Worm (Caenorhabditis elegans) whole organism, L4 larva: Measurements from ENCODE around the gene Y53C12A.10.

Experiments
- D1046.2 ChIP-seq: fragments of 200-800 bp; sonication (Bioruptor generic); IDR thresholded peaks from 2 replicates; pipeline ENCODE4 v1.3.6; 2022; ENCODE audit warnings: missing genetic modification characterization, missing compliant biosample characterization
- F10B5.3 ChIP-seq: sonication (generic microtip); optimal IDR thresholded peaks from 2 replicates; lab custom pipeline; 2016; ENCODE audit warnings: mild to moderate bottlenecking, missing genetic modification characterization, missing compliant biosample characterization
- F37D6.2 ChIP-seq: sonication (generic microtip); optimal IDR thresholded peaks from 2 replicates; lab custom pipeline; 2016; ENCODE audit warnings: mild to moderate bottlenecking, missing genetic modification characterization, missing compliant biosample characterization
- F44E2.7 ChIP-seq: fragments of 200-800 bp; sonication (Bioruptor generic); IDR thresholded peaks from 2 replicates; pipeline ENCODE4 v2.1.2; 2022; ENCODE audit warnings: missing genetic modification characterization, missing compliant biosample characterization
- F49E8.2 ChIP-seq: sonication (generic microtip); optimal IDR thresholded peaks from 2 replicates; lab custom pipeline; 2016; ENCODE audit warnings: missing compliant biosample characterization, mild to moderate bottlenecking, missing genetic modification characterization, borderline replicate concordance
- R02D3.7 ChIP-seq: fragments of 150-350 bp; sonication (generic microtip); optimal IDR thresholded peaks from 3 replicates; lab custom pipeline; 2014; ENCODE audit warnings: missing biosample characterization, missing genetic modification characterization
- T20F7.1 ChIP-seq: fragments of 200-800 bp; sonication (Bioruptor generic); optimal IDR thresholded peaks from 2 replicates; lab custom pipeline; 2018; ENCODE audit warnings: mild to moderate bottlenecking, missing genetic modification characterization, missing compliant biosample characterization
- Y105C5A.15 ChIP-seq: fragments of 200-800 bp; sonication (Bioruptor generic); IDR thresholded peaks from 2 replicates; pipeline ENCODE4 v1.3.6; 2022; ENCODE audit warnings: missing genetic modification characterization, missing compliant biosample characterization
- Y48G9A.11 ChIP-seq: fragments of 200-800 bp; sonication (Bioruptor generic); IDR thresholded peaks from 2 replicates; pipeline ENCODE4 v1.3.6; 2022; ENCODE audit warnings: missing genetic modification reagents, missing genetic modification characterization, missing compliant biosample characterization
- Y5F2A.4 ChIP-seq: fragments of 200-800 bp; sonication (Bioruptor generic); optimal IDR thresholded peaks from 2 replicates; lab custom pipeline; 2018; ENCODE audit warnings: mild to moderate bottlenecking, missing genetic modification characterization, missing compliant biosample characterization
- ZK337.2 ChIP-seq: fragments of 200-800 bp; sonication (Bioruptor generic); IDR thresholded peaks from 2 replicates; pipeline ENCODE4 v1.3.6; 2022; ENCODE audit warnings: missing genetic modification reagents, missing genetic modification characterization, missing compliant biosample characterization
- aha-1 ChIP-seq: fragments of 150-350 bp; peaks from one replicate; lab custom pipeline; 2014; ENCODE audit warnings: missing biosample characterization, missing genetic modification characterization
- aly-2 ChIP-seq: sonication (generic microtip); optimal IDR thresholded peaks from 2 replicates; lab custom pipeline; 2018; ENCODE audit warnings: missing biosample characterization, missing genetic modification characterization
- ama-1 ChIP-seq: fragments of 150-350 bp; optimal IDR thresholded peaks from 2 replicates; lab custom pipeline; 2014; ENCODE audit warnings: inconsistent platforms, mixed read lengths
- attf-4 ChIP-seq: sonication (generic microtip); optimal IDR thresholded peaks from 3 replicates; lab custom pipeline; 2017; ENCODE audit warnings: missing biosample characterization, missing genetic modification characterization
- ceh-20 ChIP-seq: fragments of 200-800 bp; sonication (Bioruptor generic); IDR thresholded peaks from 2 replicates; pipeline ENCODE4 v1.3.6; 2022; ENCODE audit warnings: missing genetic modification reagents, missing genetic modification characterization, missing compliant biosample characterization
- ceh-32 ChIP-seq: sonication (generic microtip); optimal IDR thresholded peaks from 2 replicates; lab custom pipeline; 2016; ENCODE audit warnings: mild to moderate bottlenecking, missing genetic modification characterization, missing compliant biosample characterization; ENCODE audit not compliant: poor library complexity
- ceh-62 ChIP-seq: sonication (generic microtip); optimal IDR thresholded peaks from 2 replicates; lab custom pipeline; 2017; ENCODE audit warnings: missing biosample characterization, missing genetic modification characterization
- ces-1 ChIP-seq: fragments of 150-350 bp; sonication (generic microtip); optimal IDR thresholded peaks from 4 replicates; lab custom pipeline; 2014; ENCODE audit warnings: missing biosample characterization, missing genetic modification reagents, missing genetic modification characterization
- ctbp-1 ChIP-seq: fragments of 200-800 bp; sonication (Bioruptor generic); IDR thresholded peaks from 2 replicates; pipeline ENCODE4 v1.3.6; 2022; ENCODE audit warnings: missing genetic modification reagents, missing genetic modification characterization, missing compliant biosample characterization
- daf-16 ChIP-seq, 3 experiments: sonication (generic microtip); optimal IDR thresholded peaks; 2 replicates each; lab custom pipeline; 2016 to 2017; ENCODE audit warnings: missing genetic modification characterization in 3 of 3, missing genetic modification reagents in 3 of 3, mild to moderate bottlenecking in 2 of 3, missing compliant biosample characterization in 2 of 3, missing biosample characterization in 1 of 3, moderate library complexity in 1 of 3
- daf-19 ChIP-seq: fragments of 200-800 bp; sonication (Bioruptor generic); conservative IDR thresholded peaks from 2 replicates; pipeline ENCODE4 v1.3.6; 2022; ENCODE audit warnings: missing genetic modification characterization, missing compliant biosample characterization
- daf-8 ChIP-seq: fragments of 200-800 bp; sonication (Bioruptor generic); IDR thresholded peaks from 2 replicates; pipeline ENCODE4 v1.3.6; 2022; ENCODE audit warnings: missing genetic modification characterization, missing compliant biosample characterization
- dmd-8 ChIP-seq: fragments of 200-800 bp; sonication (Bioruptor generic); IDR thresholded peaks from 2 replicates; pipeline ENCODE4 v1.3.6; 2022; ENCODE audit warnings: missing genetic modification characterization, missing compliant biosample characterization
- egl-27 ChIP-seq: sonication (generic microtip); optimal IDR thresholded peaks from 3 replicates; lab custom pipeline; 2017; ENCODE audit warnings: missing biosample characterization, missing genetic modification reagents, missing genetic modification characterization
- hif-1 ChIP-seq, 2 experiments: sonication (generic microtip); optimal IDR thresholded peaks; 2 replicates each; lab custom pipeline; 2016 to 2017; ENCODE audit warnings: missing compliant biosample characterization in 2 of 2, missing genetic modification characterization in 2 of 2, missing genetic modification reagents in 2 of 2, missing genotype in 2 of 2, mild to moderate bottlenecking in 1 of 2
- hlh-30 ChIP-seq: sonication (generic microtip); optimal IDR thresholded peaks from 2 replicates; lab custom pipeline; 2017; ENCODE audit warnings: antibody characterized with exemption, mild to moderate bottlenecking, missing genetic modification characterization, missing compliant biosample characterization; ENCODE audit not compliant: insufficient read depth
- hmg-1.1 ChIP-seq: fragments of 200-800 bp; sonication (Bioruptor generic); IDR thresholded peaks from 2 replicates; pipeline ENCODE4 v1.3.6; 2022; ENCODE audit warnings: missing genetic modification reagents, missing genetic modification characterization, missing compliant biosample characterization
- jun-1 ChIP-seq: fragments of 150-350 bp; optimal IDR thresholded peaks from 2 replicates; lab custom pipeline; 2014; ENCODE audit warnings: missing biosample characterization, missing genetic modification reagents, missing genetic modification characterization
- lim-7 ChIP-seq: fragments of 200-800 bp; sonication (Bioruptor generic); IDR thresholded peaks from 2 replicates; pipeline ENCODE4 v1.3.6; 2022; ENCODE audit warnings: missing genetic modification characterization, missing compliant biosample characterization
- lin-15B ChIP-seq: fragments of 150-350 bp; sonication (generic microtip); optimal IDR thresholded peaks from 3 replicates; lab custom pipeline; 2014; ENCODE audit warnings: missing biosample characterization, missing genetic modification characterization
- lin-39 ChIP-seq: fragments of 150-350 bp; optimal IDR thresholded peaks from 2 replicates; lab custom pipeline; 2014; ENCODE audit warnings: missing biosample characterization, missing genetic modification reagents, missing genetic modification characterization
- lir-3 ChIP-seq: sonication (generic microtip); optimal IDR thresholded peaks from 2 replicates; lab custom pipeline; 2016; ENCODE audit warnings: mild to moderate bottlenecking, missing genetic modification characterization, missing compliant biosample characterization
- madf-5 ChIP-seq, 2 experiments: fragments of 200-800 bp; sonication (Bioruptor generic); IDR thresholded peaks; 2 replicates each; pipeline ENCODE4 v1.3.6; 2022; ENCODE audit warnings: missing compliant biosample characterization in 2 of 2, missing genetic modification characterization in 2 of 2
- mes-2 ChIP-seq: sonication (generic microtip); optimal IDR thresholded peaks from 2 replicates; lab custom pipeline; 2016; ENCODE audit warnings: missing genotype, mild to moderate bottlenecking, missing genetic modification characterization, missing compliant biosample characterization; ENCODE audit not compliant: poor library complexity, severe bottlenecking
- mxl-3 ChIP-seq: fragments of 200-800 bp; sonication (Bioruptor generic); optimal IDR thresholded peaks from 2 replicates; lab custom pipeline; 2018; ENCODE audit warnings: mild to moderate bottlenecking, missing genetic modification characterization, missing compliant biosample characterization
- nhr-10 ChIP-seq: fragments of 150-350 bp; optimal IDR thresholded peaks from 2 replicates; lab custom pipeline; 2014; ENCODE audit warnings: missing biosample characterization, missing genetic modification characterization
- nhr-111 ChIP-seq: fragments of 200-800 bp; sonication (Bioruptor generic); optimal IDR thresholded peaks from 2 replicates; lab custom pipeline; 2018; ENCODE audit warnings: mild to moderate bottlenecking, missing genetic modification characterization, missing compliant biosample characterization
- nhr-237 ChIP-seq: sonication (generic microtip); optimal IDR thresholded peaks from 2 replicates; lab custom pipeline; 2017; ENCODE audit warnings: missing biosample characterization, missing genetic modification characterization
- nhr-41 ChIP-seq: fragments of 200-800 bp; sonication (Bioruptor generic); IDR thresholded peaks from 2 replicates; pipeline ENCODE4 v1.3.6; 2022; ENCODE audit warnings: missing genetic modification reagents, missing genetic modification characterization, missing compliant biosample characterization
- nhr-42 ChIP-seq: fragments of 200-800 bp; sonication (Bioruptor generic); IDR thresholded peaks from 2 replicates; pipeline ENCODE4 v1.3.6; 2022; ENCODE audit warnings: missing genetic modification characterization, missing compliant biosample characterization
- nhr-76 ChIP-seq: fragments of 150-350 bp; optimal IDR thresholded peaks from 2 replicates; lab custom pipeline; 2014; ENCODE audit warnings: missing biosample characterization, missing genetic modification characterization
- php-3 ChIP-seq: fragments of 200-800 bp; sonication (Bioruptor generic); IDR thresholded peaks from 2 replicates; pipeline ENCODE4 v1.3.6; 2022; ENCODE audit warnings: missing genetic modification reagents, missing genetic modification characterization, missing compliant biosample characterization
- rbr-2 ChIP-seq: sonication (generic microtip); optimal IDR thresholded peaks from 2 replicates; lab custom pipeline; 2016; ENCODE audit warnings: missing genotype, missing genetic modification characterization, missing compliant biosample characterization
- sdz-12 ChIP-seq: fragments of 200-800 bp; sonication (Bioruptor generic); optimal IDR thresholded peaks from 2 replicates; lab custom pipeline; 2018; ENCODE audit warnings: mild to moderate bottlenecking, missing genetic modification characterization, missing compliant biosample characterization
- skn-1 ChIP-seq: fragments of 150-350 bp; optimal IDR thresholded peaks from 2 replicates; lab custom pipeline; 2014; ENCODE audit warnings: missing biosample characterization, missing genetic modification characterization
- snpc-1.2 ChIP-seq: fragments of 200-800 bp; sonication (Bioruptor generic); IDR thresholded peaks from 2 replicates; pipeline ENCODE4 v1.3.6; 2022; ENCODE audit warnings: missing genetic modification reagents, missing genetic modification characterization, missing compliant biosample characterization
- snpc-4 ChIP-seq: fragments of 150-350 bp; optimal IDR thresholded peaks from 2 replicates; lab custom pipeline; 2014; ENCODE audit warnings: missing biosample characterization, missing genetic modification characterization
- unc-39 ChIP-seq: sonication (generic microtip); optimal IDR thresholded peaks from 2 replicates; lab custom pipeline; 2017; ENCODE audit warnings: missing biosample characterization, missing genetic modification characterization
- zip-11 ChIP-seq: fragments of 200-800 bp; sonication (Bioruptor generic); IDR thresholded peaks from 2 replicates; pipeline ENCODE4 v1.3.6; 2022; ENCODE audit warnings: missing genetic modification characterization, missing compliant biosample characterization
- zip-2 ChIP-seq: fragments of 150-350 bp; optimal IDR thresholded peaks from 2 replicates; lab custom pipeline; 2014; ENCODE audit warnings: missing biosample characterization, missing genetic modification characterization
- ztf-11 ChIP-seq: fragments of 150-350 bp; optimal IDR thresholded peaks from 2 replicates; lab custom pipeline; 2014; ENCODE audit warnings: missing biosample characterization, missing genetic modification characterization

The Y53C12A.10 gene

DNA sequence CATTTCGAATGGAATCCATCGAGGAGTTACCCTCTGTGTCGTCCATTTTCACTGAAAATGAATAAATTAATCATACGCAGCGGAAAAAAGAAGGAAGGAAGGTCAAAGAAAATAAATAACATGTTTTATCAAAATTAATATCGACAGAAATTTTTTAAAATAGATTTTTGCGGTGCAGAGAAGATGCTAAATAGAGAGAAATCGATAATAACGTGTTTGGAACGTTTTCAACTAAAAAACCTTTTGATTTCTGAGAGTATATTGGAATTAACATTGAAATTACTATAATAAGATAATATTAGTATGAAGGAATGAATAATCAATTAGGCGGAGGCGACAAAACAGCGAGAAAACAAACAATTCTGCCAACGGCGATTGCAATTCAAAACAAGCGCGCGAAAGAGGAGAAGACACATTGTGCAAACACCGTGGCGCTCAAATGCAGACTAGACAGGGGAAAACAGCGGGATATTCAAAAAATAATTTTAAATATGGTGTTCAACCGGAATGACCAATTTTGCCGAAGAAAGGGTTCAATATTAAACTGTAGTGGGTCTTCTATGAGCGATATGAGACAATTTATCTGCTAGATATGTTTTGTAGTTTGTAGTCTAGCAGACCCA is 11.9 kb upstream of the Y53C12A.10 start, which contains the start of gene wee-1.3:
Gene wee-1.3 (minus strand): TSS at position 51 of the 623 bp plus-strand sequence.
- TF ChIP-seq F10B5.3 (tag; lab: Kevin White, UChicago): no peak
- no peak for TF ChIP-seq sdz-12 (GFP tag; lab: Kevin White, UChicago)
- no peak for TF ChIP-seq ceh-62 (tag; lab: Kevin White, UChicago)
- TF ChIP-seq T20F7.1 (GFP tag; lab: Kevin White, UChicago): peak; percentile 84
- TF ChIP-seq snpc-4: no peak
- no peak for TF ChIP-seq ZK337.2
- TF ChIP-seq unc-39 (tag; lab: Kevin White, UChicago): no peak
- no peak for TF ChIP-seq egl-27 (tag; lab: Kevin White, UChicago)
- TF ChIP-seq snpc-1.2: no peak
- peak; percentile 92 for TF ChIP-seq aha-1
- peak; percentile 69 for TF ChIP-seq hmg-1.1 (GFP tag; lab: Robert Waterston, UW)
- TF ChIP-seq dmd-8 (GFP tag; lab: Robert Waterston, UW): no peak
- TF ChIP-seq nhr-10 (tag; lab: Kevin White, UChicago): no peak
- TF ChIP-seq aly-2 (tag; lab: Kevin White, UChicago): no peak
- no peak for TF ChIP-seq attf-4 (tag; lab: Kevin White, UChicago)
- TF ChIP-seq ces-1 (GFP tag; lab: Kevin White, UChicago): no peak
- no peak for TF ChIP-seq F49E8.2
- TF ChIP-seq jun-1: no peak
- no peak for TF ChIP-seq lim-7 (GFP tag; lab: Robert Waterston, UW)
- no peak for TF ChIP-seq Y5F2A.4 (GFP tag; lab: Kevin White, UChicago)
- no peak for TF ChIP-seq zip-11 (GFP tag; lab: Robert Waterston, UW)
- TF ChIP-seq R02D3.7 (tag; lab: Kevin White, UChicago): no peak
- TF ChIP-seq nhr-41 (GFP tag; lab: Robert Waterston, UW): no peak
- TF ChIP-seq ztf-11 (tag; lab: Kevin White, UChicago): no peak
- no peak for TF ChIP-seq D1046.2
- no peak for TF ChIP-seq nhr-76 (tag; lab: Kevin White, UChicago)
- TF ChIP-seq lir-3 (tag; lab: Kevin White, UChicago): no peak
- TF ChIP-seq php-3 (GFP tag; lab: Robert Waterston, UW): no peak
- TF ChIP-seq F37D6.2 (tag; lab: Kevin White, UChicago): peak; percentile 2
- TF ChIP-seq hif-1 (tag; optimal IDR thresholded peaks at IDR 0.05; lab: Kevin White, UChicago): peak in 1 of 2 experiments; percentile 29
- no peak for TF ChIP-seq nhr-42 (GFP tag; lab: Robert Waterston, UW)
- no peak for TF ChIP-seq nhr-111 (GFP tag; lab: Kevin White, UChicago)
- no peak for TF ChIP-seq madf-5 (GFP tag; IDR thresholded peaks at IDR 0.05; lab: Robert Waterston, UW)
- TF ChIP-seq Y105C5A.15: no peak
- TF ChIP-seq daf-8 (GFP tag; lab: Robert Waterston, UW): no peak
- no peak for TF ChIP-seq lin-15B (tag; lab: Kevin White, UChicago)
- TF ChIP-seq F44E2.7 (GFP tag; lab: Robert Waterston, UW): no peak
- TF ChIP-seq daf-16 (GFP tag; optimal IDR thresholded peaks at IDR 0.05; lab: Kevin White, UChicago): no peak
- no peak for TF ChIP-seq daf-16 (tag; optimal IDR thresholded peaks at IDR 0.05; lab: Kevin White, UChicago)
- no peak for TF ChIP-seq nhr-237
- peak; percentile 22; the same call in 1 of the 2 replicates for TF ChIP-seq Y48G9A.11
- no peak for TF ChIP-seq zip-2
- TF ChIP-seq ctbp-1 (GFP tag; lab: Robert Waterston, UW): no peak
- no peak for TF ChIP-seq mxl-3 (GFP tag; lab: Kevin White, UChicago)
- TF ChIP-seq ceh-20 (GFP tag; lab: Robert Waterston, UW): no peak
- no peak for TF ChIP-seq skn-1 (tag; lab: Kevin White, UChicago)
- peak; percentile 73 for TF ChIP-seq hlh-30
- TF ChIP-seq mes-2: peak; percentile 86
- no peak for TF ChIP-seq ceh-32
- TF ChIP-seq rbr-2 (tag; lab: Kevin White, UChicago): peak; percentile 74
- TF ChIP-seq lin-39 (tag; lab: Kevin White, UChicago): no peak
- no peak for TF ChIP-seq daf-19 (GFP tag; lab: Robert Waterston, UW)
- no peak for TF ChIP-seq ama-1 (lab: Kevin White, UChicago)
